Fruit fly (Drosophila melanogaster) whole organism, larva: Measurements from ENCODE around the gene CG15638.

Experiments
- noc ChIP-seq: fragments of 200-800 bp; sonication (Bioruptor generic); optimal IDR thresholded peaks from 3 replicates; lab custom pipeline; 2019; ENCODE audit warnings: missing biosample characterization, mild to moderate bottlenecking, missing genetic modification characterization, moderate library complexity

Gene CG15638

DNA sequence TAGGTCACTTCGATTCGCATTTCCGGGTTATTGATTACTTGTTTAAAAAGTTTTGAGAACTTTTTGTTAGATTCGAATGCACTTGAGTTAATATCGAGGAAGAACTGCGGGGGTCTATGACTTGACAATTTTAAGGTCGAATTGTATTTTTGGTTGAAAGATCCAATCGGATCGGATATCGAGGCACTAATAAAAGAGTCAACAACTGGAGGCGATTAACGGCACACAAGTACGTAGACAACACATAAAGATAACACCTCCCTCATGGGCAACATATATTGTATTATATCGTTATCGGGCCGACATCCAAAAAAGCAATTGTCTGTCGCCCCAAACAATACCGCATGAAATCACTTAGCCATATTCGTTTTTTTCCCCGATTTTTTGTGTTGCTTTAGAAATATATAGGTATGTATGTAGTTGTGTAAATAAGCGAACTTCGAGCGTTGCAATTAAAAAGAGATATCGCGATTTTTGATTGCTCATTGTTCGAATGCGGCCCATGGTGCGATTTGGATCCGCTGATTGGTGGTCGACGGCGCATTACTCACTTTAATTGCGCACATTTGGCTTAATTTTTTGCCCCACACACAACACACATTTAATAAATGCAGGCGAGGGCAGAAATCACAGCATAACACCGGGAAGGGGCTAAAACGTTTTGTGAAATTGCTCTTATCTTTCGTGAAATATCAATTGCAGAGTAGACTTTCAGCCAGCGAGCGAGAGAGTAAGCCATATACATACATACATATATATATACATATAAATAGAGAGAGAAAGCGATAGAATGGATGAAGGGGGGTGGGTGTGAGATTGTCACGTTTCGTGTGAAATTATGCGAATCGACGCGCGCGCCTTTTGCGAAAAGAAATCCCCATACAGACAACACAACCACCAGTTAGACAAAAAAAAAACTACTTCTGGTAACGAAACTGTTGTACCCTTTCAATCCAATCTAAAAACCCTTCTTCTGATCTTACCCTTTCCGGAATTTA is 24.4 kb downstream of the CG15638 start:
- peak; percentile 29 for TF ChIP-seq noc

DNA sequence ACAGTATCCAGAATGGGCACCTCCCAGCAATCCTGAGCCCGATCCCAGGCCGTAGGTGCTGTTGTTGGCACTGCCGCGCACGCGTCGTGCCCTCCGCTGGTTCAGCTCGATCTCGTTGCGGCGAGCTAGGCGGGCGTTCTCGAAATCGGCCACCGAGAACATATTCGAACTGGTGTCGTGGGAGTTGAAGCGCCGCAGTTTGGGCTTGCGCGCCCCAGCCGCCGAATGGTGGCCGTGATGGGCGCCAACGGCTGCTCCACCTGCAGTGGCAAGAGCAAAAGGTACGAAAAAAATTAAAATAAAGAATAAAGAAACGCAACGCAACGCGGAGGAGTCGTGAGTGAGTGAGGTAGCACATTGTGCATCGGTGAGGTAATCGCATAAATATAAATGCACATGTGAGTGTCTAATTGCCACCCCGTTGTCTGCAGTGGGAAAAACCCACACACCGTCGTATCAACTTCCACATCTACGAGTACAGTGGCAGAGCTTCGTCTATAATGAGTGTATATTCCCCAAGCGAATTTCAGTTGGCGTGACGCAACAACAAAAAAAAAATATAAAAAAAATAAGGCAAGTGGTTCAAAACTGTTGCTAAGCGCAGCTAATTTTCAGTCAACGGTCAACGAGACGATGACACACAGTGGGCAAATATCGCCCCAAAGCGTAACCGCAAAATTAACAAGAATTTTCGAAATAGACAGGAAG is 25.9 kb downstream of the CG15638 start:
- TF ChIP-seq noc: no peak

DNA sequence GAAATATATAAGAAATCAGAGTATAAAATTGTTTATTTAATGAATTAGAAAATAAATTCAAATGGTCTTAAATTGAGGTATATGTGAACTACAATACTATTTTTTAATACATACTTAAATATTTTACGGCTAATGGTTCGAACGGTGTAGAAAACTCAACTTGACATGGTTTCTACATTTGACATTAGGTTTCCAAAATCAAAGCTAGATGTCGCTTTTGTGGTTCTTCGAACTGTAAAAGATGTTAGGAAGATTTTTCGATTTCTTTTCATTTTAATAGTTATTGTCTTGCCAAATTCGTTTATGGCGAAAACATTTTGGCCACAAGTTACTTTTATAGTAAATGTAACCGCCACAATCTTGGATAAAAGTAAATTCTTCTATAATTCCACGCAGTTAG is 35.2 kb downstream of the CG15638 start:
- no peak for TF ChIP-seq noc

DNA sequence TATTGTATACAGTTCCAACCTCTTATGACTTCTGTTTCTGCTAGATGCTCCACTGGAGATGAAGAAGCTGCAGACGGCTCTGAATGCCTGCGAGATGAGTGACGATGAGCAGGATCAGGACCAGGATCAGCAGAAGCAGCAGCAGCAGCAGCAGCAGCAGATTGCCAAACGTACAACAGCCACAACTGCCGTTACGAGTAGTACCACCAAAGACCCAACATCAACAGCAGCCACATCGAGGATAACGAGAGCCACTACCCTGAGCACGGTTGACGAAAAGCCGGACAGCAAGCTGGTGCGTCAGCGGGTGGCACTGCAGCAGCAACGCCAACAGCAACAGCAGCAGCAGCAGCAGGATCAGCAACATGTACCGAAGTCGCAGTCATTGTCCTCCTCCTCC is 37.7 kb downstream of the CG15638 start:
- TF ChIP-seq noc: no peak
